2 fruit fly cellular contexts compared by ENCODE assay signal in genomic region chr3R:15091680-15092343, dm6.
TF ChIP-seq lines count a peak whose summit lies in the region.

No protein-coding gene starts in this region.

TF ChIP-seq in whole organism, embryonic, 481 proteins besides CTCF, POLR2A, EP300 and RAD21 (continued from another document and continues in another):
- TF ChIP-seq stwl (tag; optimal IDR thresholded peaks at IDR 0.05; lab: Kevin White, UChicago), result no peak
- peak; percentile 13 for TF ChIP-seq abd-A (tag; optimal IDR thresholded peaks at IDR 0.05; lab: Kevin White, UChicago)
- peak; percentile 59 for TF ChIP-seq kah (GFP tag; optimal IDR thresholded peaks at IDR 0.05; lab: Kevin White, UChicago)
- TF ChIP-seq CG7928 (GFP tag; optimal IDR thresholded peaks at IDR 0.05; lab: Kevin White, UChicago), result no peak
- peak; percentile 5 for TF ChIP-seq Hmr (GFP tag; optimal IDR thresholded peaks at IDR 0.05; lab: Kevin White, UChicago)
- TF ChIP-seq Sry-β (GFP tag; optimal IDR thresholded peaks at IDR 0.05; lab: Kevin White, UChicago), result no peak
- peak; percentile 95 for TF ChIP-seq nom (GFP tag; optimal IDR thresholded peaks at IDR 0.05; lab: Kevin White, UChicago)
- no peak for TF ChIP-seq Side (GFP tag; optimal IDR thresholded peaks at IDR 0.05; lab: Kevin White, UChicago)
- peak; percentile 21 for TF ChIP-seq sd (tag; optimal IDR thresholded peaks at IDR 0.05; lab: Kevin White, UChicago)
- TF ChIP-seq CG6854 (GFP tag; optimal IDR thresholded peaks at IDR 0.05; lab: Kevin White, UChicago), result no peak
- TF ChIP-seq CG2875 (GFP tag; optimal IDR thresholded peaks at IDR 0.05; lab: Kevin White, UChicago), result no peak
- TF ChIP-seq CG15479 (GFP tag; optimal IDR thresholded peaks at IDR 0.05; lab: Kevin White, UChicago), result no peak
- peak in 1 of 2 experiments; percentile 66 for TF ChIP-seq bsh (GFP tag; optimal IDR thresholded peaks at IDR 0.05; lab: Kevin White, UChicago)
- no peak for TF ChIP-seq CG9609 (GFP tag; optimal IDR thresholded peaks at IDR 0.05; lab: Kevin White, UChicago)
- TF ChIP-seq gem (tag; optimal IDR thresholded peaks at IDR 0.05; lab: Kevin White, UChicago), result peak; percentile 10
- TF ChIP-seq slbo (GFP tag; IDR thresholded peaks at IDR 0.05; lab: Robert Waterston, UW), result 0 out of 2 replicates have a peak, but pooled peaks have one; percentile 13
- peak; percentile 34 for TF ChIP-seq sens (GFP tag; lab: Kevin White, UChicago)
- TF ChIP-seq gfzf (GFP tag; optimal IDR thresholded peaks at IDR 0.05; lab: Kevin White, UChicago), result no peak
- TF ChIP-seq CG6175 (GFP tag; IDR thresholded peaks at IDR 0.05; lab: Robert Waterston, UW), result peak; percentile 78; the same call in 2 of the 3 replicates
- peak; percentile 5 for TF ChIP-seq CG11504 (tag; optimal IDR thresholded peaks at IDR 0.05; lab: Kevin White, UChicago)
- TF ChIP-seq ci (GFP tag; IDR thresholded peaks at IDR 0.05; lab: Robert Waterston, UW), result peak; percentile 44; the same call in 2 of the 3 replicates
- TF ChIP-seq vnd (GFP tag; IDR thresholded peaks at IDR 0.05; lab: Robert Waterston, UW; ENCODE audit: partially characterized antibody), result peak; percentile 43; the same call in 1 of the 3 replicates
- peak; percentile 31 for TF ChIP-seq lbe (GFP tag; optimal IDR thresholded peaks at IDR 0.05; lab: Kevin White, UChicago)
- TF ChIP-seq sug (tag; optimal IDR thresholded peaks at IDR 0.05; lab: Kevin White, UChicago), result no peak
- no peak for TF ChIP-seq CG12659 (GFP tag; optimal IDR thresholded peaks at IDR 0.05; lab: Kevin White, UChicago)
- peak; percentile 80 for TF ChIP-seq kni (GFP tag; optimal IDR thresholded peaks at IDR 0.05; lab: Kevin White, UChicago)
- no peak for TF ChIP-seq CG30431 (GFP tag; optimal IDR thresholded peaks at IDR 0.05; lab: Kevin White, UChicago)
- no peak for TF ChIP-seq CkIIα-i1 (GFP tag; IDR thresholded peaks at IDR 0.05; lab: Robert Waterston, UW)
- peak; percentile 42; the same call in 1 of the 3 replicates for TF ChIP-seq z (GFP tag; IDR thresholded peaks at IDR 0.05; lab: Robert Waterston, UW)
- no peak for TF ChIP-seq dmrt11E (tag; optimal IDR thresholded peaks at IDR 0.05; lab: Kevin White, UChicago)
- no peak for TF ChIP-seq tap (tag; optimal IDR thresholded peaks at IDR 0.05; lab: Kevin White, UChicago)
- peak; percentile 84; the same call in 2 of the 4 replicates for TF ChIP-seq chinmo (GFP tag; IDR thresholded peaks at IDR 0.05; lab: Robert Waterston, UW; ENCODE audit: partially characterized antibody)
- no peak for TF ChIP-seq CG31388 (GFP tag; optimal IDR thresholded peaks at IDR 0.05; lab: Kevin White, UChicago)
- peak; percentile 90 for TF ChIP-seq crol (GFP tag; IDR thresholded peaks at IDR 0.05; lab: Robert Waterston, UW)
- 0 out of 2 replicates have a peak, but pooled peaks have one; percentile 45 for TF ChIP-seq chm (GFP tag; IDR thresholded peaks at IDR 0.05; lab: Robert Waterston, UW)
- TF ChIP-seq Drgx (GFP tag; IDR thresholded peaks at IDR 0.05; lab: Robert Waterston, UW), result peak; percentile 71
- 0 out of 2 replicates have a peak, but pooled peaks have one; percentile 4 for TF ChIP-seq Xrp1 (GFP tag; IDR thresholded peaks at IDR 0.05; lab: Robert Waterston, UW)
- TF ChIP-seq Vsx1 (GFP tag; optimal IDR thresholded peaks at IDR 0.05; lab: Kevin White, UChicago), result peak; percentile 78
- no peak for TF ChIP-seq HLH54F (GFP tag; optimal IDR thresholded peaks at IDR 0.05; lab: Kevin White, UChicago)
- TF ChIP-seq da (GFP tag; optimal IDR thresholded peaks at IDR 0.05; lab: Kevin White, UChicago), result no peak
- TF ChIP-seq Dp (GFP tag; optimal IDR thresholded peaks at IDR 0.05; lab: Kevin White, UChicago), result no peak
- no peak for TF ChIP-seq Spps (tag; optimal IDR thresholded peaks at IDR 0.05; lab: Kevin White, UChicago)
- TF ChIP-seq vvl (GFP tag; IDR thresholded peaks at IDR 0.05; lab: Robert Waterston, UW), result 0 out of 2 replicates have a peak, but pooled peaks have one; percentile 10
- peak; percentile 94 for TF ChIP-seq CG32772 (GFP tag; IDR thresholded peaks at IDR 0.05; lab: Robert Waterston, UW)
- no peak for TF ChIP-seq C15 (GFP tag; IDR thresholded peaks at IDR 0.05; lab: Robert Waterston, UW)
- 0 out of 3 replicates have a peak, but pooled peaks have one; percentile 22 for TF ChIP-seq CG34422 (GFP tag; IDR thresholded peaks at IDR 0.05; lab: Robert Waterston, UW)
- no peak for TF ChIP-seq tgo (GFP tag; IDR thresholded peaks at IDR 0.05; lab: Robert Waterston, UW)
- TF ChIP-seq stc (GFP tag; IDR thresholded peaks at IDR 0.05; lab: Robert Waterston, UW), result no peak
- TF ChIP-seq CG17328 (GFP tag; IDR thresholded peaks at IDR 0.05; lab: Robert Waterston, UW), result peak; percentile 25; the same call in 1 of the 2 replicates
- TF ChIP-seq rib (GFP tag; IDR thresholded peaks at IDR 0.05; lab: Robert Waterston, UW), result peak; percentile 55; the same call in 1 of the 2 replicates
- TF ChIP-seq gsb-n (tag; optimal IDR thresholded peaks at IDR 0.05; lab: Kevin White, UChicago), result no peak
- no peak for TF ChIP-seq Gug (GFP tag; IDR thresholded peaks at IDR 0.05; lab: Robert Waterston, UW)
- peak; percentile 56; the same call in 1 of the 2 replicates for TF ChIP-seq CG32767 (GFP tag; IDR thresholded peaks at IDR 0.05; lab: Robert Waterston, UW)
- TF ChIP-seq mam (GFP tag; optimal IDR thresholded peaks at IDR 0.05; lab: Kevin White, UChicago), result no peak
- no peak for TF ChIP-seq nmo (GFP tag; optimal IDR thresholded peaks at IDR 0.05; lab: Kevin White, UChicago)
- TF ChIP-seq Med (GFP tag; lab: Kevin White, UChicago), result peak; percentile 0
- TF ChIP-seq hb (GFP tag; IDR thresholded peaks at IDR 0.05; lab: Robert Waterston, UW; ENCODE audit: partially characterized antibody), result no peak
- no peak for TF ChIP-seq Dbx (GFP tag; IDR thresholded peaks at IDR 0.05; lab: Robert Waterston, UW)
- TF ChIP-seq psq (GFP tag; optimal IDR thresholded peaks at IDR 0.05; lab: Kevin White, UChicago), result peak; percentile 17
- 0 out of 3 replicates have a peak, but pooled peaks have one; percentile 31 for TF ChIP-seq CG7963 (GFP tag; IDR thresholded peaks at IDR 0.05; lab: Robert Waterston, UW; ENCODE audit: partially characterized antibody)
- peak; percentile 8 for TF ChIP-seq CG18599 (GFP tag; optimal IDR thresholded peaks at IDR 0.05; lab: Kevin White, UChicago)
- TF ChIP-seq CG5180 (GFP tag; optimal IDR thresholded peaks at IDR 0.05; lab: Kevin White, UChicago), result peak; percentile 96
- TF ChIP-seq H2.0 (GFP tag; IDR thresholded peaks at IDR 0.05; lab: Robert Waterston, UW), result no peak
- no peak for TF ChIP-seq CG4730 (GFP tag; IDR thresholded peaks at IDR 0.05; lab: Robert Waterston, UW)
- TF ChIP-seq CG33213 (GFP tag; optimal IDR thresholded peaks at IDR 0.05; lab: Kevin White, UChicago), result no peak

TF ChIP-seq in whole organism, prepupa, 60 proteins besides CTCF, POLR2A, EP300 and RAD21 (continued from another document):
- TF ChIP-seq CG6163 (GFP tag; IDR thresholded peaks at IDR 0.05; lab: Robert Waterston, UW), result peak; percentile 82
- peak; percentile 77 for TF ChIP-seq CG6808 (GFP tag; optimal IDR thresholded peaks at IDR 0.05; lab: Kevin White, UChicago)
- TF ChIP-seq Hr4 (GFP tag; optimal IDR thresholded peaks at IDR 0.05; lab: Kevin White, UChicago), result no peak
- TF ChIP-seq CG11902 (GFP tag; optimal IDR thresholded peaks at IDR 0.05; lab: Kevin White, UChicago), result no peak
- no peak for TF ChIP-seq vri (GFP tag; optimal IDR thresholded peaks at IDR 0.05; lab: Kevin White, UChicago)
- no peak for TF ChIP-seq OdsH (GFP tag; optimal IDR thresholded peaks at IDR 0.05; lab: Kevin White, UChicago)
- peak; percentile 35 for TF ChIP-seq Ets96B (tag; optimal IDR thresholded peaks at IDR 0.05; lab: Kevin White, UChicago)
- TF ChIP-seq Sox14 (GFP tag; optimal IDR thresholded peaks at IDR 0.05; lab: Kevin White, UChicago), result no peak
- TF ChIP-seq CG9139 (GFP tag; optimal IDR thresholded peaks at IDR 0.05; lab: Kevin White, UChicago), result peak; percentile 80
- TF ChIP-seq CG7368 (GFP tag; optimal IDR thresholded peaks at IDR 0.05; lab: Kevin White, UChicago), result no peak
- TF ChIP-seq pdm3 (GFP tag; optimal IDR thresholded peaks at IDR 0.05; lab: Kevin White, UChicago), result peak; percentile 27
- peak; percentile 29 for TF ChIP-seq Eip75B (GFP tag; optimal IDR thresholded peaks at IDR 0.05; lab: Kevin White, UChicago)
- TF ChIP-seq Lpt (GFP tag; optimal IDR thresholded peaks at IDR 0.05; lab: Kevin White, UChicago), result peak; percentile 77
- TF ChIP-seq fkh (GFP tag; optimal IDR thresholded peaks at IDR 0.05; lab: Kevin White, UChicago), result peak; percentile 71
- no peak for TF ChIP-seq CG31627 (GFP tag; optimal IDR thresholded peaks at IDR 0.05; lab: Kevin White, UChicago)
- no peak for TF ChIP-seq CG10631 (GFP tag; optimal IDR thresholded peaks at IDR 0.05; lab: Kevin White, UChicago)
- no peak for TF ChIP-seq Met (GFP tag; optimal IDR thresholded peaks at IDR 0.05; lab: Kevin White, UChicago)
- no peak for TF ChIP-seq CG11762 (GFP tag; optimal IDR thresholded peaks at IDR 0.05; lab: Kevin White, UChicago; ENCODE audit: insufficient read depth)
- no peak for TF ChIP-seq lz (GFP tag; optimal IDR thresholded peaks at IDR 0.05; lab: Kevin White, UChicago)
- no peak for TF ChIP-seq CG34406 (GFP tag; optimal IDR thresholded peaks at IDR 0.05; lab: Kevin White, UChicago)
- no peak for TF ChIP-seq dac (GFP tag; optimal IDR thresholded peaks at IDR 0.05; lab: Kevin White, UChicago)
- TF ChIP-seq Hr38 (GFP tag; optimal IDR thresholded peaks at IDR 0.05; lab: Kevin White, UChicago), result no peak
- TF ChIP-seq dsx (GFP tag; optimal IDR thresholded peaks at IDR 0.05; lab: Kevin White, UChicago; ENCODE audit: poor library complexity, severe bottlenecking), result peak; percentile 58
- TF ChIP-seq CG11294 (GFP tag; IDR thresholded peaks at IDR 0.05; lab: Robert Waterston, UW), result no peak
- peak; percentile 7 for TF ChIP-seq CG32006 (GFP tag; optimal IDR thresholded peaks at IDR 0.05; lab: Kevin White, UChicago)
- no peak for TF ChIP-seq acj6 (GFP tag; optimal IDR thresholded peaks at IDR 0.05; lab: Kevin White, UChicago)
- TF ChIP-seq CG6792 (GFP tag; optimal IDR thresholded peaks at IDR 0.05; lab: Kevin White, UChicago), result no peak
- TF ChIP-seq fd59A (GFP tag; optimal IDR thresholded peaks at IDR 0.05; lab: Kevin White, UChicago), result peak; percentile 29
- no peak for TF ChIP-seq Smox (GFP tag; optimal IDR thresholded peaks at IDR 0.05; lab: Kevin White, UChicago)
- peak; percentile 48 for TF ChIP-seq CG6276 (GFP tag; optimal IDR thresholded peaks at IDR 0.05; lab: Kevin White, UChicago)
- TF ChIP-seq topi (GFP tag; optimal IDR thresholded peaks at IDR 0.05; lab: Kevin White, UChicago), result no peak
- no peak for TF ChIP-seq svp (GFP tag; lab: Kevin White, UChicago)
- TF ChIP-seq CG16779 (tag; optimal IDR thresholded peaks at IDR 0.05; lab: Kevin White, UChicago), result peak; percentile 70
- no peak for TF ChIP-seq esn (GFP tag; optimal IDR thresholded peaks at IDR 0.05; lab: Kevin White, UChicago)
- TF ChIP-seq net (GFP tag; optimal IDR thresholded peaks at IDR 0.05; lab: Kevin White, UChicago), result peak; percentile 33
- TF ChIP-seq fd85E (GFP tag; optimal IDR thresholded peaks at IDR 0.05; lab: Kevin White, UChicago), result no peak
